Fruit fly (Drosophila melanogaster): ENCODE data around the gene CG12768.

CG12768 gene

DNA sequence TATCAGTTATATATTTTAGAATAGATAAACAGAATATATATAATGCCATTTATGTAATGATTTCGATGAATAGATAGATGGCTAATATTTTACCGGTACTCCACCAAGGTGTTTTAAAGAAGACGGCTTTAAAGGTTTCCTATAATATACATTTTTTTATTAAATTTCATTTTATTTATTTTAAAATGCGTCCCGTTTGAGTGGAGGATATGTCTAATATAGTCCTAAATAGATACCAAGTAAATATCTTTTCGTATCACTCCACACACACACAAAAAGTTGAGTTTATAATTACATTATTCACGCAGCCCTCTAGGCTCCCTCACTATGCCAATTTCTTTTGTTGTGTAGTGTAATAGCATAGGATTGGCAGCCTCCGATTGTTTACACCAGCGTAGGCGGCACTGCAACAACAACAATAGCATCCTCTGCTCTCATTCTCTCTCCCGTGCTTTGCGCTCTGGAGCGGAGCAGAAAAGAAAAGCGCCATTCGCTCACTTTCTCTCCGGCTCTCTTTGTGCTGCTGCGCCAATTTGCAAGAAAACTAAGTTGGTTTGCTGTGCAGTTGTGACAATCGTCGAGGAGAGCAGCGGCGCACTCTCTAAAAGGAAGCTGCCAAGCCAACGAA lies at the start of gene CG12768:
TSS of gene CG12768 (plus strand) at position 578 of the 628 bp plus-strand sequence.
- no peak for TF ChIP-seq Myc (optimal IDR thresholded peaks at IDR 0.05)
- TF ChIP-seq h (optimal IDR thresholded peaks at IDR 0.05), result no peak
- no peak for TF ChIP-seq ttk (optimal IDR thresholded peaks at IDR 0.05)
- no peak for TF ChIP-seq insv (optimal IDR thresholded peaks at IDR 0.05)
- no peak for TF ChIP-seq psq (optimal IDR thresholded peaks at IDR 0.05)
- no peak for TF ChIP-seq Sin3A (optimal IDR thresholded peaks at IDR 0.05)

DNA sequence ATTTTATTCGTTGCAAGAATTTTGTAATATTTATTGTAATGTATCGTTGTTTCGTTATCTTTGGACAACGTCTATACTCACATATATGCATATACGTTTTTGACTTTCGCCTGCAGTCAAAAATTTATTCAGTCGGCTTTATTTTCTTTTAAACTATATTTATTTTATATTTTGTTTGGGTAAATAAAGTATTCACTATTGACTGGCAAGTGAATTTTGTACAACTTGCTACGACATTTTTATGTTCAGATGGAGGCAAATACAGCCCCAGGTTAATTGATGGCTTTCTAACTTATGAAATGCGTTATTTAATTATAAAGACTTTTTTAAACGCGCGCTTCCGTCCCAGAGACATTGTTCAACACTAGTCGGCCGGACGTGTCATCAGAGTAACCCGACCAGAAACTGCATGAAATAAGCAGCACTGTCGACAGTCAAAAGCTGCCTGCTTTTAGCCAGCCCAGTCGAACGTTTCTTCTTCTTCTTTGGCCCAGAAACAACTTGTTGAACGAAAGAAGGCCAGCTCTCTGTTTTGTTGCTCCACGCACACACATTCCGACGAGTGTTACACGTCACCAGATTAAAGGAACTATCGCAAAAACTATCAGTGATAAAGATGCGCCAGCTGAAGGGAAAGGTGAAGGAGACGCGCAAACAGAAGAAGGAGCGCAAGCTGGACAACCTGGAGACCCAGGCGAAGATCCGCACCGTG lies 46.8 kb upstream of the CG12768 start, which contains the start of gene CG33169:
TSS of gene CG33169 (plus strand) at position 498 of the 712 bp plus-strand sequence.
- TF ChIP-seq insv (optimal IDR thresholded peaks at IDR 0.05), result no peak
- TF ChIP-seq h (optimal IDR thresholded peaks at IDR 0.05), result no peak
- TF ChIP-seq psq (optimal IDR thresholded peaks at IDR 0.05), result no peak
- TF ChIP-seq ttk (optimal IDR thresholded peaks at IDR 0.05), result no peak
- TF ChIP-seq Sin3A (optimal IDR thresholded peaks at IDR 0.05), result no peak
- TF ChIP-seq Myc (optimal IDR thresholded peaks at IDR 0.05), result no peak

DNA sequence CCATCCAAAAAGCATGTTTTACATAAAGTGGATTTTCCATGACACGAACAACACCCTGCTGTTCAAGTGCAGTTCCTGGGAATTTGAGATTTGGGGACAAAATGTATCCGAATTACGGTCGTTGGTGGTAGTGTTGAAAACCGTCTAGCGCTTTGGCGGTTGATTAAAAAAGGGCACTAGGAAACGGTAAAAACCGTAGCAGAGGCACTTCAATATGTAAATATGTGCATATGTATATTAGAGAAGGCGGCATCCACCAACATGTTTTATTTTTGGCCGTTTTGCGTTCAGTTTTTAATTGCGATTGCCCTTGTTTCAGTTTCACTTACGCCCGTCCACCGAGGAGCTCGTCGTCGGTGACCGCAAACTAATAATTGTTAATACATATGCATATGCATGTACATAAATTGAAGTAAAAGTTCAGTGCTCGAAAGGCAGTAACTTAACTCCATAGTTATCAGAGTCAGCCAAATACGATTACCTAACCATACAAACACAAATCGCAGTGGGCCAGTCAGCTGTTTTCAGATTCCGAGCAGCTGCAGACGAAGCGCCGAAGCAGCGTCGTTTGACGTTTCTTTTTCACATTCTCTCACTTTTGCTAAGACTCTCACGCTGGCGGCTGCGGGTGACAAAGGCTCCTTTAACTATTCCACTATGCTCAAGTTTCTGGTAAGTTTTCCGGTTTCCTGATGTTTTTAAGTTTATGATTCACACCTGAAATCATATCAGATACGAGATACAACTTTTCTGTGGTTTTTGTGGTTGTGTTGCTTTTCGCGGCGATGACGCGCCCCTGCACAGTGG lies 45.8 kb upstream of the CG12768 start, which contains the start of gene CG33170:
TSS of gene CG33170 (plus strand) at position 347 of the 807 bp plus-strand sequence.
- TF ChIP-seq insv (optimal IDR thresholded peaks at IDR 0.05), result no peak
- TF ChIP-seq Myc (optimal IDR thresholded peaks at IDR 0.05), result no peak
- TF ChIP-seq Sin3A (optimal IDR thresholded peaks at IDR 0.05), result no peak

dm6 chr3L:22865061-22865418 lies 45.3 kb upstream of the CG12768 start:
- TF ChIP-seq h (optimal IDR thresholded peaks at IDR 0.05), result no peak
- no peak for TF ChIP-seq Sin3A (optimal IDR thresholded peaks at IDR 0.05)
- TF ChIP-seq psq (optimal IDR thresholded peaks at IDR 0.05), result no peak
- TF ChIP-seq ttk (optimal IDR thresholded peaks at IDR 0.05), result no peak
- no peak for TF ChIP-seq insv (optimal IDR thresholded peaks at IDR 0.05)
- TF ChIP-seq Myc (optimal IDR thresholded peaks at IDR 0.05), result no peak

- TF ChIP-seq h (optimal IDR thresholded peaks at IDR 0.05) (no peak), insv (optimal IDR thresholded peaks at IDR 0.05) (no peak), Sin3A (optimal IDR thresholded peaks at IDR 0.05) (no peak), ttk (optimal IDR thresholded peaks at IDR 0.05) (no peak), psq (optimal IDR thresholded peaks at IDR 0.05) (no peak), Myc (optimal IDR thresholded peaks at IDR 0.05) (no peak)
Measured at dm6 chr3L:22868070-22868469, 42.2 kb upstream of the CG12768 start, which contains the start of gene EMC4. Gene EMC4 (minus strand): TSS chr3L:22868243.

- TF ChIP-seq ttk (optimal IDR thresholded peaks at IDR 0.05), result no peak
Measured at dm6 chr3L:22870378-22870777, 39.9 kb upstream of the CG12768 start.

DNA sequence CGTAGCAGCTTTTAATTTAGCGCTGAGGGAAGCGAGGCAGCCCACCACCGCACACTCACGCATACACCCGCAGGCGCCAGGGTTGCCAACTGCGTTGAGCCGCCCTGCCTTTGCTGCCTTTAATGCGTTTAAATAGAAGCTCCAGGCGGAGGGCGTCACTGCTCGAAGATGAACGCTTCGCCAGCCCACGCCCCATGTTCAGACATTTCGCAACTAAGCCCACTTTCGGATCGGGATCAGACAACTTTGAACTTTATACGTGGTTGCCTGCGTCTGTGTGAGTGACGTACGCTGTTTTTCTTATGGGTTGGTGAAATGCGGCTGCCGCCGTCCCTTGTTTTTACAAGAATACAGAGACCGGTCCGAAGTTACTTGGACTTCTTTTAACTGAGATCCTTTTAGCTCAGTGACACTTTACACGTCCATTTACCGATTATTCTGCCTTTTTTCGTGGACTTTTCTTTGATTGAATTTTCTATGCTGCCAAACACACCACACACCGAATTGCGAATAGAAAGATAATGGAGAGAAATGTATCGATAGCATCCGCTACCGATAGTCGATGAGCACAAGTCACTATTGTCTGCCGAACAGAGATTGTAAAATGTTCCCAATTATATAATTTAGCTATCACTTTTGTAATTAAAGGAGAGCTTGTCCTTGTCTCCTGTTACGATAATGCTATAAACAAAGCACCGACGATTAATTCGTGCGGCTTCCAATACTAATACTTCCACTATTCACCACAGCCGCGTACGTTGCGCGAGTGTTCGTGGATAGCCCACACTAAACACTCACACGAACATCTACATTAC lies 39.1 kb upstream of the CG12768 start:
- TF ChIP-seq h (optimal IDR thresholded peaks at IDR 0.05) (no peak), insv (optimal IDR thresholded peaks at IDR 0.05) (no peak), Sin3A (optimal IDR thresholded peaks at IDR 0.05) (no peak), psq (optimal IDR thresholded peaks at IDR 0.05) (no peak), Myc (optimal IDR thresholded peaks at IDR 0.05) (no peak), ttk (optimal IDR thresholded peaks at IDR 0.05) (no peak)

dm6 chr3L:22871845-22872361 lies 38.4 kb upstream of the CG12768 start, which contains the start of the genes CG11109 and Arf1:
Gene CG11109 (plus strand): TSS chr3L:22872200.
Gene Arf1 (minus strand): TSS chr3L:22872231.
- no peak for TF ChIP-seq ttk (optimal IDR thresholded peaks at IDR 0.05)
- TF ChIP-seq Myc (optimal IDR thresholded peaks at IDR 0.05), result no peak
- no peak for TF ChIP-seq Sin3A (optimal IDR thresholded peaks at IDR 0.05)
- no peak for TF ChIP-seq psq (optimal IDR thresholded peaks at IDR 0.05)
- TF ChIP-seq insv (optimal IDR thresholded peaks at IDR 0.05), result no peak
- no peak for TF ChIP-seq h (optimal IDR thresholded peaks at IDR 0.05)

DNA sequence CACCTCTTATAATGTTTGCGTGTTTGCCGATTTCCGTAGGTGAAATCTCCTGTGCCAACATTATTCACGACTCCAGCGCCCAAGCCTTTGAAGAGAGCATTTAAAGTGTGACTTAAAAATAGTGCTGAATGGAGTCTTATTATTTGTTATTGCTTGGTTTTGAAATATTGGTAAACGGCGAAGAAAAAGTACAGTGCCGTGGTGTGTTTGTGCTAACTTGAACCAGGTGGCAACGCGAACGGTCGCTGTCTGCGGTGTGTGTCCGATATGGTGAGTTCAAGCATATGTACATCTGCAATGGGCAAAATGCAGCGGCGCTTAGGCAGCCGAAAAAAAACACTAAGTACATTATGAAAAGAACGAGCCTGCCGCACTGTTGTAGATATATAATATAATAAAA lies 32.4 kb upstream of the CG12768 start:
- TF ChIP-seq insv (optimal IDR thresholded peaks at IDR 0.05) (no peak), psq (optimal IDR thresholded peaks at IDR 0.05) (no peak), Sin3A (optimal IDR thresholded peaks at IDR 0.05) (no peak), Myc (optimal IDR thresholded peaks at IDR 0.05) (no peak), h (optimal IDR thresholded peaks at IDR 0.05) (no peak), ttk (optimal IDR thresholded peaks at IDR 0.05) (no peak)

- TF ChIP-seq Myc (optimal IDR thresholded peaks at IDR 0.05) (no peak), Sin3A (optimal IDR thresholded peaks at IDR 0.05) (no peak), insv (optimal IDR thresholded peaks at IDR 0.05) (no peak), h (optimal IDR thresholded peaks at IDR 0.05) (no peak), psq (optimal IDR thresholded peaks at IDR 0.05) (no peak), ttk (optimal IDR thresholded peaks at IDR 0.05) (no peak)
Measured at dm6 chr3L:22878723-22879343, 31.5 kb upstream of the CG12768 start, which contains the start of the genes Chro and Ssl1. Gene Chro (minus strand): TSS chr3L:22878984. Gene Ssl1 (plus strand): TSS chr3L:22879089.

DNA sequence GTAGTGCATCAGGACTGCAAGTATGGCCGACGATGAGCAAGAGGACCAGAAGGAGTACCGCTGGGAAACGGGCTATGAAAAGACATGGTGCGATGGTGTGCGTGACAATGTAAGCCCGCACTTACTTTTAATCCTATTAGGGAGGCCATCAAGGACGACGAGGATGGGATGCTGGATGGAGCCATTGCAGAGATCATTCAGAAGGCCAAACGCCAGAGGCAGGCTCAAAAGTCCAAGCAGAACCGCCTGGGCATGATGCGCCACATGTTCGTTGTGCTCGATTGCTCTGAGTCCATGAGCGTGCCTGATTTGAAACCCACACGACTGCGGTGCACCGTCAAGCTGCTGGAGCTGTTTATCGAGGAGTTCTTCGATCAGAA lies 31.0 kb upstream of the CG12768 start:
- no peak for TF ChIP-seq Myc (optimal IDR thresholded peaks at IDR 0.05)
- no peak for TF ChIP-seq ttk (optimal IDR thresholded peaks at IDR 0.05)
- TF ChIP-seq insv (optimal IDR thresholded peaks at IDR 0.05), result no peak
- TF ChIP-seq psq (optimal IDR thresholded peaks at IDR 0.05), result no peak
- no peak for TF ChIP-seq h (optimal IDR thresholded peaks at IDR 0.05)
- TF ChIP-seq Sin3A (optimal IDR thresholded peaks at IDR 0.05), result no peak

Data from Kc167 (cell line).